ENCODE assay signal across 1 fruit fly cellular context in the genomic region with DNA sequence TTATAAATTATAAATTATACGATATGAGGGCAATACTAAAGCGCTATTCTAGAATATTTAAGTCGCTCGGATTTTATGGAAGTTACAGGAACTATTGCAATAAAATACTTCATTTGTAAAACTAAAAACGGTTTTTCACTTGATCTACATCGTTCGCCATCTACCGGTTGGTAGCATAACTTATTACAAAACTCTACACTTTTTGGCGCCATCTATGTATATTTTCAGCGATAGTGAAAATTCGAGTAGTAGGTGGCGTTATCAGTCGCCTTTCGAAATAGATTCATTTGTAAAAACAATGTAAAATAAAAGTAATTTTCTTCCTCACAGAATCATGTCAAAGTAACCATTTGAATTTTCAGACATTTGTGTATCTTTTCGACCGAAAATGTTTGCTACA.
TF ChIP-seq lines count a peak whose summit lies in the region.

nxf4 (plus strand) TSS at position 286 of the 400 bp plus-strand sequence.

TF ChIP-seq in whole organism, embryonic, 481 proteins besides CTCF, POLR2A, EP300 and RAD21 (continued from another document):
- TF ChIP-seq caup (GFP tag; optimal IDR thresholded peaks at IDR 0.05; lab: Kevin White, UChicago; ENCODE audit: severe bottlenecking) (peak; percentile 68), Gug (GFP tag; IDR thresholded peaks at IDR 0.05; lab: Robert Waterston, UW) (peak; percentile 52; the same call in 1 of the 4 replicates), CG13287 (GFP tag; IDR thresholded peaks at IDR 0.05; lab: Robert Waterston, UW; ENCODE audit: partially characterized antibody) (peak; percentile 33; the same call in 1 of the 2 replicates), Ada2b (GFP tag; IDR thresholded peaks at IDR 0.05; lab: Robert Waterston, UW) (peak; percentile 37; the same call in 1 of the 2 replicates), Usf (GFP tag; optimal IDR thresholded peaks at IDR 0.05; lab: Kevin White, UChicago) (no peak), CG14667 (GFP tag; IDR thresholded peaks at IDR 0.05; lab: Robert Waterston, UW) (peak; percentile 49), lab (GFP tag; optimal IDR thresholded peaks at IDR 0.05; lab: Kevin White, UChicago) (peak; percentile 48), tap (tag; optimal IDR thresholded peaks at IDR 0.05; lab: Kevin White, UChicago) (no peak), tin (GFP tag; optimal IDR thresholded peaks at IDR 0.05; lab: Kevin White, UChicago) (peak; percentile 76), D19B (GFP tag; optimal IDR thresholded peaks at IDR 0.05; lab: Kevin White, UChicago) (peak; percentile 39), fru (optimal IDR thresholded peaks at IDR 0.05; lab: Kevin White, UChicago) (no peak), ab (GFP tag; optimal IDR thresholded peaks at IDR 0.05; lab: Kevin White, UChicago) (no peak), CG8924 (tag; optimal IDR thresholded peaks at IDR 0.05; lab: Kevin White, UChicago) (no peak), ac (GFP tag; optimal IDR thresholded peaks at IDR 0.05; lab: Kevin White, UChicago) (peak; percentile 20), CG3065 (GFP tag; optimal IDR thresholded peaks at IDR 0.05; lab: Kevin White, UChicago) (peak; percentile 62), D (optimal IDR thresholded peaks at IDR 0.05; lab: Kevin White, UChicago) (no peak), D (GFP tag; optimal IDR thresholded peaks at IDR 0.05; lab: Kevin White, UChicago) (peak; percentile 55), CG18011 (GFP tag; optimal IDR thresholded peaks at IDR 0.05; lab: Kevin White, UChicago) (peak; percentile 24), CG31388 (GFP tag; optimal IDR thresholded peaks at IDR 0.05; lab: Kevin White, UChicago) (peak; percentile 44), Opbp (GFP tag; IDR thresholded peaks at IDR 0.05; lab: Robert Waterston, UW; ENCODE audit: partially characterized antibody) (peak; percentile 69; the same call in 1 of the 3 replicates), sisA (GFP tag; IDR thresholded peaks at IDR 0.05; lab: Robert Waterston, UW) (peak; percentile 83), inv (GFP tag; IDR thresholded peaks at IDR 0.05; lab: Robert Waterston, UW; ENCODE audit: partially characterized antibody) (peak; percentile 35; the same call in 1 of the 2 replicates), HLHmδ (GFP tag; optimal IDR thresholded peaks at IDR 0.05; lab: Kevin White, UChicago) (no peak), CG1832 (GFP tag; optimal IDR thresholded peaks at IDR 0.05; lab: Kevin White, UChicago) (no peak), CG1529 (GFP tag; optimal IDR thresholded peaks at IDR 0.05; lab: Kevin White, UChicago) (peak; percentile 34), CG5245 (GFP tag; optimal IDR thresholded peaks at IDR 0.05; lab: Kevin White, UChicago) (peak; percentile 79), CG11695 (GFP tag; IDR thresholded peaks at IDR 0.05; lab: Robert Waterston, UW) (no peak), ind (GFP tag; optimal IDR thresholded peaks at IDR 0.05; lab: Kevin White, UChicago) (peak; percentile 72), CG7372 (GFP tag; IDR thresholded peaks at IDR 0.05; lab: Robert Waterston, UW) (peak; percentile 65), nau (GFP tag; optimal IDR thresholded peaks at IDR 0.05; lab: Kevin White, UChicago) (peak; percentile 23), Hsf (GFP tag; optimal IDR thresholded peaks at IDR 0.05; lab: Kevin White, UChicago) (peak; percentile 86), CG10321 (GFP tag; IDR thresholded peaks at IDR 0.05; lab: Robert Waterston, UW) (no peak), Bteb2 (GFP tag; optimal IDR thresholded peaks at IDR 0.05; lab: Kevin White, UChicago) (peak; percentile 39), Lim3 (GFP tag; IDR thresholded peaks at IDR 0.05; lab: Robert Waterston, UW) (no peak), Blimp-1 (GFP tag; optimal IDR thresholded peaks at IDR 0.05; lab: Kevin White, UChicago) (peak; percentile 55), onecut (GFP tag; IDR thresholded peaks at IDR 0.05; lab: Robert Waterston, UW) (peak; percentile 64), dimm (GFP tag; IDR thresholded peaks at IDR 0.05; lab: Robert Waterston, UW) (no peak), CG12299 (tag; optimal IDR thresholded peaks at IDR 0.05; lab: Kevin White, UChicago) (no peak), Gsc (GFP tag; IDR thresholded peaks at IDR 0.05; lab: Robert Waterston, UW) (no peak), slou (GFP tag; optimal IDR thresholded peaks at IDR 0.05; lab: Kevin White, UChicago) (peak; percentile 64), Pdp1 (GFP tag; optimal IDR thresholded peaks at IDR 0.05; lab: Kevin White, UChicago) (peak in 1 of 2 experiments; percentile 79), oc (tag; optimal IDR thresholded peaks at IDR 0.05; lab: Kevin White, UChicago) (no peak), CG9437 (GFP tag; optimal IDR thresholded peaks at IDR 0.05; lab: Kevin White, UChicago) (peak; percentile 12), zfh2 (GFP tag; optimal IDR thresholded peaks at IDR 0.05; lab: Kevin White, UChicago) (peak; percentile 34), fd102C (GFP tag; optimal IDR thresholded peaks at IDR 0.05; lab: Kevin White, UChicago) (peak; percentile 71), CG14441 (GFP tag; IDR thresholded peaks at IDR 0.05; lab: Robert Waterston, UW) (peak; percentile 65), abd-A (tag; optimal IDR thresholded peaks at IDR 0.05; lab: Kevin White, UChicago) (no peak), CG17568 (GFP tag; optimal IDR thresholded peaks at IDR 0.05; lab: Kevin White, UChicago) (no peak), croc (GFP tag; conservative IDR thresholded peaks at IDR 0.05; lab: Robert Waterston, UW) (peak; percentile 51; the same call in 2 of the 3 replicates)
